Worm (Caenorhabditis elegans) whole organism, L2 larva: Measurements from ENCODE around the gene T04B8.5.
"Not testable (repeated sequence)": the region's sequence is repeated elsewhere in the genome, so short reads cannot be mapped to it uniquely, and the experiment has no call there.

Experiments used
- ZK546.5 ChIP-seq: sonication (generic microtip); optimal IDR thresholded peaks from 2 replicates; lab custom pipeline; 2017; ENCODE audit warnings: missing biosample characterization, missing genetic modification characterization
- ama-1 ChIP-seq: fragments of 150-350 bp; optimal IDR thresholded peaks from 2 replicates; lab custom pipeline; 2018; ENCODE audit warnings: inconsistent platforms
- lin-13 ChIP-seq: fragments of 150-350 bp; optimal IDR thresholded peaks from 2 replicates; lab custom pipeline; 2014; ENCODE audit warnings: missing biosample characterization, missing genetic modification reagents, missing genetic modification characterization
- lsy-2 ChIP-seq, 2 experiments: fragments of 150-350 bp in 1 of 2; sonication (generic microtip) in 1 of 2; optimal IDR thresholded peaks; 2 replicates each; lab custom pipeline; 2014 to 2017; ENCODE audit warnings: missing biosample characterization in 2 of 2, missing genetic modification characterization in 2 of 2
- mdl-1 ChIP-seq, 2 experiments: fragments of 150-350 bp in 1 of 2; sonication (generic microtip) in 1 of 2; optimal IDR thresholded peaks; 2 replicates each; lab custom pipeline; 2017; ENCODE audit warnings: missing biosample characterization in 2 of 2, missing genetic modification characterization in 2 of 2
- nhr-23 ChIP-seq: fragments of 150-350 bp; optimal IDR thresholded peaks from 2 replicates; lab custom pipeline; 2014; ENCODE audit warnings: missing biosample characterization, missing genetic modification reagents, missing genetic modification characterization
- nhr-237 ChIP-seq: fragments of 150-350 bp; optimal IDR thresholded peaks from 2 replicates; lab custom pipeline; 2014; ENCODE audit warnings: missing biosample characterization, missing genetic modification characterization
- nhr-77 ChIP-seq: fragments of 150-350 bp; optimal IDR thresholded peaks from 2 replicates; lab custom pipeline; 2014; ENCODE audit warnings: missing biosample characterization, missing genetic modification characterization
- snpc-4 ChIP-seq: fragments of 150-350 bp; optimal IDR thresholded peaks from 2 replicates; lab custom pipeline; 2014; ENCODE audit warnings: missing biosample characterization, missing genetic modification characterization
- unc-55 ChIP-seq: fragments of 150-350 bp; sonication (generic microtip); optimal IDR thresholded peaks from 3 replicates; lab custom pipeline; 2014; ENCODE audit warnings: missing biosample characterization, missing genetic modification reagents, missing genetic modification characterization
- unc-62 ChIP-seq: fragments of 150-350 bp; optimal IDR thresholded peaks from 2 replicates; lab custom pipeline; 2014; ENCODE audit warnings: missing biosample characterization, missing genetic modification reagents, missing genetic modification characterization
- zag-1 ChIP-seq: fragments of 150-350 bp; optimal IDR thresholded peaks from 2 replicates; lab custom pipeline; 2014; ENCODE audit warnings: missing biosample characterization, missing genetic modification characterization

DNA sequence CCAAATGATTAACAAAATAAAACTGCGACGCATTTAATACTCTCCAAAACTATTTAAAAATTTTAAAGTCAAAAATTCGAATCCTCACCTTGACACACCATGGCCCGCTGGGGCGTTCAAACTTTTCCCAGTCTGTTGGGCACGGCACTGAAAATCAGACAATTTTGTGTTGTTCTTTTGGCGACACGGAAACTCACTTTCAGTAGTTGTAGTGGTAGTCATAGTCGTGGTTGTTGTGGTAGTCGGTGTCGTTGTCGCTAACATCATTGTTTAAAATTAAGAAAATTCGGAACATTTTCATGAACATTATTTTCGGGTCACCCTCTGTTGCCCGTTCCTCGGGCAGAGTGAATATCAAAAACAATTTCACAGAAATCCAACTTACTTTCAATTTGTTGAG is 12.0 kb downstream of the T04B8.5 start, which contains the start of gene clec-118:
- not testable (repeated sequence) for TF ChIP-seq mdl-1 (tag; optimal IDR thresholded peaks at IDR 0.05; lab: Kevin White, UChicago); nhr-237 (tag; lab: Kevin White, UChicago); unc-55 (GFP tag; lab: Kevin White, UChicago); unc-62 (GFP tag; lab: Kevin White, UChicago); nhr-23 (tag; lab: Kevin White, UChicago); ama-1 (lab: Kevin White, UChicago); lin-13 (GFP tag; lab: Kevin White, UChicago); ZK546.5; nhr-77 (tag; lab: Kevin White, UChicago); lsy-2 (tag; optimal IDR thresholded peaks at IDR 0.05; lab: Kevin White, UChicago); snpc-4 (tag; lab: Kevin White, UChicago); zag-1
